Worm (Caenorhabditis elegans): ENCODE data around the gene flh-2.

- TF ChIP-seq W03F9.2 (tag; optimal IDR thresholded peaks at IDR 0.05) (no peak), him-1 (tag; optimal IDR thresholded peaks at IDR 0.05) (no peak)
Measured at ce11 chrIII:4905405-4905804, 46.5 kb upstream of the flh-2 start, which contains the start of gene F26F4.8.

Data from whole organism, L4/young adult.